Fruit fly (Drosophila melanogaster): ENCODE results near the gene Poxm.

Poxm gene

DNA sequence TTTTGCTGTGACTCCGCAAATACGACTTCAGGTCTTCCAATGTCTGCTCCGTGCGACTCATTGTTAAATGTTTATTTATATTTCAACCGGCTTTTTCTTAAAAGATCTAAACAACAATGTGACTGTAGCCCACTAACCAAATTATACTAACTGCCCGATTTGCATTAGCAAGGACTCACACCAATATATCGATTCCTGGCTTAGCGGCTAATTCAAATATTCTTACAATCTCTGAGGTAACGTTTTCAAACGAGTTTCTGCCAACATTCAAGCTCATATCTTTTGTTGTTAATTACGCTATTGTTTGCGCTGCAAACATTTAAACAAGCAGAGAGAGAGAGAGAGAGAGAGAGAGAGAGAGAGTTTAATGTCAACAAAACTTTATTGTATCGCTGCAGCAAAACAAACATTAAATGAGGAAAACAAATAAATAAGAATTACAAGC, 25.1 kb downstream of the Poxm start, which contains the start of gene tex (continued):
- TF ChIP-seq Scr (GFP tag; IDR thresholded peaks at IDR 0.05; ENCODE audit: partially characterized antibody), result no peak
- TF ChIP-seq ara (GFP tag; IDR thresholded peaks at IDR 0.05), result peak; percentile 61
- 0 out of 2 replicates have a peak, but pooled peaks have one; percentile 44 for TF ChIP-seq sna (GFP tag; IDR thresholded peaks at IDR 0.05; ENCODE audit: partially characterized antibody)
- TF ChIP-seq hb (GFP tag; IDR thresholded peaks at IDR 0.05; ENCODE audit: partially characterized antibody), result no peak
- TF ChIP-seq bsh (GFP tag; optimal IDR thresholded peaks at IDR 0.05), result peak in 1 of 2 experiments; percentile 62
- TF ChIP-seq Poxn (GFP tag; IDR thresholded peaks at IDR 0.05), result no peak
- no peak for TF ChIP-seq prd (optimal IDR thresholded peaks at IDR 0.05)
- TF ChIP-seq prd (GFP tag; IDR thresholded peaks at IDR 0.05), result no peak
- TF ChIP-seq CG13624 (GFP tag; optimal IDR thresholded peaks at IDR 0.05), result no peak
- TF ChIP-seq disco-r (GFP tag; optimal IDR thresholded peaks at IDR 0.05), result no peak
- peak; percentile 60 for TF ChIP-seq BEAF-32 (GFP tag; optimal IDR thresholded peaks at IDR 0.05)
- TF ChIP-seq cg (GFP tag; optimal IDR thresholded peaks at IDR 0.05), result no peak
- TF ChIP-seq CG11398 (GFP tag; optimal IDR thresholded peaks at IDR 0.05), result no peak
- no peak for TF ChIP-seq Hsf (GFP tag; optimal IDR thresholded peaks at IDR 0.05)
- TF ChIP-seq Lpt (GFP tag; optimal IDR thresholded peaks at IDR 0.05), result no peak
- TF ChIP-seq CG10274 (GFP tag; optimal IDR thresholded peaks at IDR 0.05), result no peak
- TF ChIP-seq Atf-2 (GFP tag; optimal IDR thresholded peaks at IDR 0.05), result no peak
- TF ChIP-seq CG13424 (tag; optimal IDR thresholded peaks at IDR 0.05), result peak; percentile 4
- TF ChIP-seq CG6689 (GFP tag; IDR thresholded peaks at IDR 0.05), result no peak
- no peak for TF ChIP-seq CG17802 (tag; optimal IDR thresholded peaks at IDR 0.05)
- peak in 1 of 2 experiments; percentile 76 for TF ChIP-seq Pdp1 (GFP tag; optimal IDR thresholded peaks at IDR 0.05)
- TF ChIP-seq CG2116 (GFP tag; optimal IDR thresholded peaks at IDR 0.05), result peak; percentile 55
- TF ChIP-seq rib (GFP tag; IDR thresholded peaks at IDR 0.05), result no peak
- TF ChIP-seq CG12071 (GFP tag; optimal IDR thresholded peaks at IDR 0.05), result peak; percentile 32
- TF ChIP-seq CG2889 (GFP tag; IDR thresholded peaks at IDR 0.05), result no peak
- TF ChIP-seq CG2202 (tag; optimal IDR thresholded peaks at IDR 0.05), result peak; percentile 63
- no peak for TF ChIP-seq ato (GFP tag; IDR thresholded peaks at IDR 0.05; ENCODE audit: partially characterized antibody)
- peak; percentile 29; the same call in 1 of the 3 replicates for TF ChIP-seq otp (GFP tag; IDR thresholded peaks at IDR 0.05)
- no peak for TF ChIP-seq Bteb2 (GFP tag; optimal IDR thresholded peaks at IDR 0.05)
- TF ChIP-seq CG8388 (GFP tag; optimal IDR thresholded peaks at IDR 0.05), result peak; percentile 19
- TF ChIP-seq ttk (GFP tag; IDR thresholded peaks at IDR 0.05), result no peak
- peak; percentile 82 for TF ChIP-seq CG1603 (tag; optimal IDR thresholded peaks at IDR 0.05)
- TF ChIP-seq CG3847 (GFP tag; IDR thresholded peaks at IDR 0.05), result no peak
- no peak for TF ChIP-seq ranshi (GFP tag; IDR thresholded peaks at IDR 0.05)
- TF ChIP-seq CG11093 (GFP tag; IDR thresholded peaks at IDR 0.05), result no peak
- no peak for TF ChIP-seq D (optimal IDR thresholded peaks at IDR 0.05)
- peak; percentile 62 for TF ChIP-seq D (GFP tag; optimal IDR thresholded peaks at IDR 0.05)
- TF ChIP-seq CG14441 (GFP tag; IDR thresholded peaks at IDR 0.05), result no peak
- no peak for TF ChIP-seq CG9817 (tag; optimal IDR thresholded peaks at IDR 0.05)
- TF ChIP-seq lola (GFP tag; optimal IDR thresholded peaks at IDR 0.05), result peak in 1 of 3 experiments; percentile 49
- no peak for TF ChIP-seq CG12744 (GFP tag; optimal IDR thresholded peaks at IDR 0.05)
- TF ChIP-seq CG18476 (GFP tag; optimal IDR thresholded peaks at IDR 0.05), result no peak
- TF ChIP-seq eve (GFP tag; optimal IDR thresholded peaks at IDR 0.05), result no peak
- TF ChIP-seq trh (GFP tag; optimal IDR thresholded peaks at IDR 0.05), result no peak
- TF ChIP-seq CG4820 (GFP tag; optimal IDR thresholded peaks at IDR 0.05), result no peak
- no peak for TF ChIP-seq CG4404 (GFP tag; IDR thresholded peaks at IDR 0.05)
- no peak for TF ChIP-seq H2.0 (GFP tag; IDR thresholded peaks at IDR 0.05)
- TF ChIP-seq jumu (GFP tag; optimal IDR thresholded peaks at IDR 0.05), result no peak
- peak; percentile 75 for TF ChIP-seq nerfin-1 (tag; optimal IDR thresholded peaks at IDR 0.05)
- no peak for TF ChIP-seq nau (GFP tag; optimal IDR thresholded peaks at IDR 0.05)
- TF ChIP-seq btn (GFP tag; optimal IDR thresholded peaks at IDR 0.05), result no peak
